Worm (Caenorhabditis elegans) whole organism, L3 larva: ENCODE results near the gene kin-5.

ENCODE experiments used
- ama-1 ChIP-seq: fragments of 150-350 bp; optimal IDR thresholded peaks from 2 replicates; lab custom pipeline; 2018
- elt-1 ChIP-seq: fragments of 150-350 bp; optimal IDR thresholded peaks from 2 replicates; lab custom pipeline; 2014; ENCODE audit warnings: missing biosample characterization, missing genetic modification characterization
- nhr-11 ChIP-seq: fragments of 150-350 bp; optimal IDR thresholded peaks from 2 replicates; lab custom pipeline; 2014; ENCODE audit warnings: missing biosample characterization, missing genetic modification characterization
- skn-1 ChIP-seq: fragments of 150-350 bp; optimal IDR thresholded peaks from 2 replicates; lab custom pipeline; 2014; ENCODE audit warnings: missing biosample characterization, missing genetic modification characterization
- snpc-4 ChIP-seq: fragments of 150-350 bp; optimal IDR thresholded peaks from 2 replicates; lab custom pipeline; 2014; ENCODE audit warnings: missing biosample characterization, missing genetic modification characterization
- ztf-11 ChIP-seq: fragments of 150-350 bp; optimal IDR thresholded peaks from 2 replicates; lab custom pipeline; 2014; ENCODE audit warnings: missing biosample characterization, missing genetic modification characterization

DNA sequence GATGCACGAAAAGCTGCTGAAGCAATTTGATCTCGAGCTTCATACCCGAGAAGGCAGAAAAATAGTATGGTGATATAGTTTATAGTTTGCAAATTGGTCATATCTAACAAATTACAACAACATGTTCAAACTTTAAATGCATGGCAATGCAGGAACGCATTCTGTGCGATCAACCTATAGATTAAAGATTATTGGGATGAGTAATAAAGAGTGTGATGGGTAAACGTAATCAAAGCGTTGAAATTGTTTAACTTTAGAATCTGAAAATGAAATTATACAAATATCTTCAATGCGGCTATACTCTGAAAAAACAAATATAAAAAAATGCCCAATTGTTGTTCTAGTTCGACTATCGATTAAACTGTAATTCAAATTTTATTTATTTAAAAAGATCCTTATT, 7.3 kb upstream of the kin-5 start, which contains the start of gene C47E12.14:
- TF ChIP-seq snpc-4 (tag; lab: Kevin White, UChicago) = no peak
- no peak for TF ChIP-seq skn-1 (tag; lab: Kevin White, UChicago)
- TF ChIP-seq ztf-11 (tag; lab: Kevin White, UChicago) = no peak
- no peak for TF ChIP-seq ama-1 (lab: Kevin White, UChicago)
- TF ChIP-seq elt-1 (tag; lab: Kevin White, UChicago) = no peak
- TF ChIP-seq nhr-11 (tag; lab: Kevin White, UChicago) = no peak
